Worm (Caenorhabditis elegans): ENCODE measurements around the gene W03A5.2.

ce11 chrIII:5382073-5382472, 23.8 kb upstream of the W03A5.2 start, which contains the start of gene Y32H12A.6:
- TF ChIP-seq pha-4 (tag; optimal IDR thresholded peaks at IDR 0.05) (no peak), ama-1 (optimal IDR thresholded peaks at IDR 0.05) (no peak), T23F11.4 (GFP tag; optimal IDR thresholded peaks at IDR 0.05) (no peak), pat-9 (tag; optimal IDR thresholded peaks at IDR 0.05) (no peak), ceh-24 (tag; optimal IDR thresholded peaks at IDR 0.05) (no peak), fkh-10 (GFP tag; optimal IDR thresholded peaks at IDR 0.05) (no peak), ceh-34 (tag; optimal IDR thresholded peaks at IDR 0.05) (no peak), pqm-1 (tag; optimal IDR thresholded peaks at IDR 0.05) (no peak)
